Fruit fly (Drosophila melanogaster) whole organism, embryonic: Measurements from ENCODE around the gene Mgat4a.

Experiments
- Ada2b ChIP-seq: fragments of 200-800 bp; sonication (Bioruptor generic); IDR thresholded peaks from 2 replicates; pipeline ENCODE4 v1.3.6; 2022; ENCODE audit warnings: missing biosample characterization, missing genetic modification characterization
- CG10274 ChIP-seq: fragments of 200-800 bp; sonication (Bioruptor generic); optimal IDR thresholded peaks from 3 replicates; lab custom pipeline; 2017; ENCODE audit warnings: missing biosample characterization, mild to moderate bottlenecking, missing genetic modification characterization
- CG12071 ChIP-seq: fragments of 200-800 bp; sonication (Bioruptor generic); optimal IDR thresholded peaks from 3 replicates; lab custom pipeline; 2018; ENCODE audit warnings: missing biosample characterization, mild to moderate bottlenecking, missing genetic modification characterization
- CG1233 ChIP-seq: fragments of 200-800 bp; sonication (Bioruptor generic); optimal IDR thresholded peaks from 4 replicates; lab custom pipeline; 2018; ENCODE audit warnings: missing biosample characterization, mild to moderate bottlenecking, missing genetic modification characterization
- CG12769 ChIP-seq: fragments of 200-800 bp; sonication (Bioruptor generic); optimal IDR thresholded peaks from 2 replicates; lab custom pipeline; 2019; ENCODE audit warnings: missing biosample characterization, mild to moderate bottlenecking, missing genetic modification characterization, moderate library complexity
- CG14667 ChIP-seq: fragments of 200-800 bp; sonication (Bioruptor generic); IDR thresholded peaks from 2 replicates; pipeline ENCODE4 v1.3.6; 2022; ENCODE audit warnings: missing biosample characterization, missing genetic modification characterization
- CG14965 ChIP-seq: fragments of 200-800 bp; sonication (Bioruptor generic); optimal IDR thresholded peaks from 2 replicates; lab custom pipeline; 2016; ENCODE audit warnings: missing biosample characterization, missing genetic modification characterization, borderline replicate concordance
- CG16779 ChIP-seq: fragments of 200-800 bp; sonication (Bioruptor generic); IDR thresholded peaks from 2 replicates; pipeline ENCODE4 v1.3.6; 2022; ENCODE audit warnings: missing biosample characterization, missing genetic modification characterization
- CG2202 ChIP-seq: fragments of 200-800 bp; sonication (Bioruptor generic); optimal IDR thresholded peaks from 2 replicates; lab custom pipeline; 2018; ENCODE audit warnings: missing biosample characterization, mild to moderate bottlenecking, missing genetic modification characterization
- CG2875 ChIP-seq: fragments of 200-800 bp; sonication (Bioruptor generic); optimal IDR thresholded peaks from 2 replicates; lab custom pipeline; 2017; ENCODE audit warnings: missing biosample characterization, mild to moderate bottlenecking, missing genetic modification characterization, missing genetic modification reagents
- CG3065 ChIP-seq: fragments of 200-800 bp; sonication (Bioruptor generic); optimal IDR thresholded peaks from 2 replicates; lab custom pipeline; 2016; ENCODE audit warnings: missing biosample characterization, missing genetic modification characterization
- CG34422 ChIP-seq: fragments of 200-800 bp; sonication (Bioruptor generic); IDR thresholded peaks from 3 replicates; pipeline ENCODE4 v1.3.6; 2022; ENCODE audit warnings: missing biosample characterization, missing genetic modification characterization
- CG3726 ChIP-seq: fragments of 200-800 bp; sonication (Bioruptor generic); IDR thresholded peaks from 3 replicates; pipeline ENCODE4, ENCODE4 v1.3.6; 2022; ENCODE audit warnings: missing biosample characterization, missing genetic modification characterization
- CG4820 ChIP-seq: fragments of 200-800 bp; sonication (Bioruptor generic); optimal IDR thresholded peaks from 3 replicates; lab custom pipeline; 2016; ENCODE audit warnings: missing biosample characterization, missing genetic modification characterization
- CG6765 ChIP-seq: fragments of 200-800 bp; sonication (Bioruptor generic); optimal IDR thresholded peaks from 3 replicates; lab custom pipeline; 2017; ENCODE audit warnings: missing biosample characterization, mild to moderate bottlenecking, missing genetic modification characterization
- CG7786 ChIP-seq: fragments of 200-800 bp; sonication (Bioruptor generic); optimal IDR thresholded peaks from 2 replicates; lab custom pipeline; 2016; ENCODE audit warnings: missing biosample characterization, missing genetic modification characterization
- CG7928 ChIP-seq: fragments of 200-800 bp; sonication (Bioruptor generic); optimal IDR thresholded peaks from 2 replicates; lab custom pipeline; 2017; ENCODE audit warnings: missing biosample characterization, mild to moderate bottlenecking, missing genetic modification characterization
- CG8281 ChIP-seq: fragments of 200-800 bp; sonication (Bioruptor generic); optimal IDR thresholded peaks from 2 replicates; lab custom pipeline; 2018; ENCODE audit warnings: missing biosample characterization, mild to moderate bottlenecking, missing genetic modification characterization, moderate library complexity
- CG9727 ChIP-seq: fragments of 200-800 bp; sonication (Bioruptor generic); optimal IDR thresholded peaks from 3 replicates; lab custom pipeline; 2017; ENCODE audit warnings: missing biosample characterization, mild to moderate bottlenecking, missing genetic modification characterization
- CG9797 ChIP-seq: fragments of 200-800 bp; sonication (Bioruptor generic); optimal IDR thresholded peaks from 3 replicates; lab custom pipeline; 2018; ENCODE audit warnings: missing biosample characterization, mild to moderate bottlenecking, missing genetic modification characterization
- D ChIP-seq, 2 experiments: fragments of 200-800 bp in 1 of 2; fragments of >200 bp in 1 of 2; sonication (Bioruptor generic) in 1 of 2; optimal IDR thresholded peaks; 2 replicates in 1 of 2; 3 replicates in 1 of 2; lab custom pipeline; 2017; ENCODE audit warnings: mild to moderate bottlenecking in 1 of 2, missing biosample characterization in 1 of 2, missing genetic modification characterization in 1 of 2, missing genetic modification reagents in 1 of 2
- Dek ChIP-seq: fragments of 200-800 bp; sonication (Bioruptor generic); optimal IDR thresholded peaks from 3 replicates; lab custom pipeline; 2019; ENCODE audit warnings: missing biosample characterization, mild to moderate bottlenecking, missing genetic modification characterization, moderate library complexity
- Dfd ChIP-seq, 2 experiments: fragments of >200 bp; optimal IDR thresholded peaks; 2 replicates each; lab custom pipeline; 2017; ENCODE audit warnings: missing biosample characterization in 2 of 2, missing genetic modification characterization in 2 of 2
- Drgx ChIP-seq: fragments of 200-800 bp; sonication (Bioruptor generic); IDR thresholded peaks from 2 replicates; pipeline ENCODE4 v1.3.6; 2022; ENCODE audit warnings: missing biosample characterization, missing genetic modification characterization
- Hmx ChIP-seq: fragments of 200-800 bp; sonication (Bioruptor generic); optimal IDR thresholded peaks from 2 replicates; lab custom pipeline; 2016; ENCODE audit warnings: missing biosample characterization, missing genetic modification characterization
- Meics ChIP-seq: fragments of 200-800 bp; sonication (Bioruptor generic); optimal IDR thresholded peaks from 2 replicates; lab custom pipeline; 2017; ENCODE audit warnings: missing biosample characterization, mild to moderate bottlenecking, missing genetic modification characterization
- Optix ChIP-seq: fragments of 200-800 bp; sonication (Bioruptor generic); IDR thresholded peaks from 3 replicates; pipeline ENCODE4 v1.3.6; 2022; ENCODE audit warnings: missing biosample characterization, missing genetic modification characterization
- Stat92E ChIP-seq, 3 experiments: fragments of >200 bp in 2 of 3; fragments of 200-800 bp in 1 of 3; sonication (Bioruptor generic) in 1 of 3; optimal IDR thresholded peaks; 2 replicates each; lab custom pipeline; 2017 to 2019; ENCODE audit warnings: missing biosample characterization in 3 of 3, missing genetic modification characterization in 3 of 3, mild to moderate bottlenecking in 1 of 3, moderate library complexity in 1 of 3
- Trl ChIP-seq, 3 experiments: fragments of >200 bp in 2 of 3; fragments of 200-800 bp in 1 of 3; sonication (Bioruptor generic) in 1 of 3; optimal IDR thresholded peaks; 2 replicates in 1 of 3; 3 replicates in 2 of 3; lab custom pipeline; 2016 to 2017; ENCODE audit warnings: missing biosample characterization in 1 of 3, missing genetic modification characterization in 1 of 3
- aop ChIP-seq: fragments of 200-800 bp; sonication (Bioruptor generic); IDR thresholded peaks from 2 replicates; pipeline ENCODE4 v1.3.6; 2022; ENCODE audit warnings: missing biosample characterization, missing genetic modification characterization
- bab2 ChIP-seq: fragments of 200-800 bp; sonication (Bioruptor generic); optimal IDR thresholded peaks from 2 replicates; lab custom pipeline; 2016; ENCODE audit warnings: missing biosample characterization, missing genetic modification characterization
- btn ChIP-seq: fragments of 200-800 bp; sonication (Bioruptor generic); optimal IDR thresholded peaks from 2 replicates; lab custom pipeline; 2016; ENCODE audit warnings: missing biosample characterization, missing genetic modification characterization
- cato ChIP-seq: fragments of 200-800 bp; sonication (Bioruptor generic); optimal IDR thresholded peaks from 2 replicates; lab custom pipeline; 2016; ENCODE audit warnings: missing biosample characterization, missing genetic modification characterization, borderline replicate concordance
- chinmo ChIP-seq: fragments of 200-800 bp; sonication (Bioruptor generic); IDR thresholded peaks from 4 replicates; pipeline ENCODE4 v1.3.6; 2022; ENCODE audit warnings: missing biosample characterization, missing genetic modification characterization; ENCODE audit not compliant: partially characterized antibody
- crc ChIP-seq: fragments of 200-800 bp; sonication (Bioruptor generic); optimal IDR thresholded peaks from 2 replicates; lab custom pipeline; 2016; ENCODE audit warnings: missing biosample characterization, missing genetic modification characterization
- crp ChIP-seq, 2 experiments: fragments of 200-800 bp; sonication (Bioruptor generic); optimal IDR thresholded peaks; 2 replicates in 1 of 2; 3 replicates in 1 of 2; lab custom pipeline; 2017; ENCODE audit warnings: missing biosample characterization in 2 of 2, missing genetic modification characterization in 2 of 2, mild to moderate bottlenecking in 1 of 2, moderate library complexity in 1 of 2
- danr ChIP-seq: fragments of 200-800 bp; sonication (Bioruptor generic); IDR thresholded peaks from 2 replicates; pipeline ENCODE4 v1.3.6; 2022; ENCODE audit warnings: missing biosample characterization, missing genetic modification characterization
- fd96Cb ChIP-seq: fragments of 200-800 bp; sonication (Bioruptor generic); optimal IDR thresholded peaks from 2 replicates; lab custom pipeline; 2018; ENCODE audit warnings: missing biosample characterization, mild to moderate bottlenecking, missing genetic modification characterization, moderate library complexity
- fru ChIP-seq: fragments of >200 bp; optimal IDR thresholded peaks from 2 replicates; lab custom pipeline; 2017
- ken ChIP-seq: fragments of 200-800 bp; sonication (Bioruptor generic); IDR thresholded peaks from 3 replicates; pipeline ENCODE4 v1.3.6; 2022; ENCODE audit warnings: missing biosample characterization, missing genetic modification characterization
- maf-S ChIP-seq: fragments of 200-800 bp; sonication (Bioruptor generic); optimal IDR thresholded peaks from 2 replicates; lab custom pipeline; 2016; ENCODE audit warnings: missing biosample characterization, missing genetic modification characterization
- mld ChIP-seq: fragments of 200-800 bp; sonication (Bioruptor generic); IDR thresholded peaks from 3 replicates; pipeline ENCODE4 v1.3.6; 2022; ENCODE audit warnings: missing biosample characterization, missing genetic modification characterization; ENCODE audit not compliant: partially characterized antibody
- nerfin-1 ChIP-seq: fragments of 200-800 bp; sonication (Bioruptor generic); optimal IDR thresholded peaks from 3 replicates; lab custom pipeline; 2019; ENCODE audit warnings: missing biosample characterization, mild to moderate bottlenecking, missing genetic modification characterization, moderate library complexity
- pnt ChIP-seq: fragments of 200-800 bp; sonication (Bioruptor generic); optimal IDR thresholded peaks from 3 replicates; lab custom pipeline; 2016; ENCODE audit warnings: missing biosample characterization, missing genetic modification characterization
- row ChIP-seq: fragments of 200-800 bp; sonication (Bioruptor generic); IDR thresholded peaks from 3 replicates; pipeline ENCODE4 v1.3.6; 2022; ENCODE audit warnings: missing biosample characterization, missing genetic modification characterization
- sens ChIP-seq: fragments of 200-800 bp; sonication (Bioruptor generic); peaks from one replicate; lab custom pipeline; 2016; ENCODE audit warnings: missing biosample characterization, missing genetic modification characterization
- seq ChIP-seq: fragments of 200-800 bp; sonication (Bioruptor generic); IDR thresholded peaks from 2 replicates; pipeline ENCODE4 v1.3.6; 2022; ENCODE audit warnings: missing biosample characterization, missing genetic modification characterization
- tio ChIP-seq: fragments of 200-800 bp; sonication (Bioruptor generic); optimal IDR thresholded peaks from 2 replicates; lab custom pipeline; 2017; ENCODE audit warnings: missing biosample characterization, missing genetic modification characterization, inconsistent platforms
- tup ChIP-seq: fragments of 200-800 bp; sonication (Bioruptor generic); optimal IDR thresholded peaks from 2 replicates; lab custom pipeline; 2016; ENCODE audit warnings: missing biosample characterization, mild to moderate bottlenecking, missing genetic modification characterization, moderate library complexity
- twi ChIP-seq: fragments of 200-800 bp; optimal IDR thresholded peaks from 2 replicates; lab custom pipeline; 2019; ENCODE audit warnings: missing biosample characterization, mild to moderate bottlenecking, missing genetic modification characterization, moderate library complexity

The Mgat4a gene

dm6 chr3L:14804724-14805221, 42.9 kb downstream of the Mgat4a start, which contains the start of gene CG17839 (continued):
- no peak for TF ChIP-seq CG16779
- TF ChIP-seq tup (GFP tag; lab: Kevin White, UChicago): no peak
- TF ChIP-seq fd96Cb: no peak
- no peak for TF ChIP-seq btn
- no peak for TF ChIP-seq CG3726
- no peak for TF ChIP-seq CG1233 (GFP tag; lab: Kevin White, UChicago)
- peak in 1 of 2 experiments; percentile 82 for TF ChIP-seq crp (GFP tag; optimal IDR thresholded peaks at IDR 0.05; lab: Kevin White, UChicago)
- no peak for TF ChIP-seq Trl (optimal IDR thresholded peaks at IDR 0.05; lab: Kevin White, UChicago)
- TF ChIP-seq Trl (GFP tag; optimal IDR thresholded peaks at IDR 0.05; lab: Kevin White, UChicago): no peak
- TF ChIP-seq seq (GFP tag; lab: Robert Waterston, UW): no peak
- TF ChIP-seq CG3065 (GFP tag; lab: Kevin White, UChicago): no peak
- no peak for TF ChIP-seq Dfd (GFP tag; optimal IDR thresholded peaks at IDR 0.05; lab: Kevin White, UChicago)
- no peak for TF ChIP-seq CG9797 (GFP tag; lab: Kevin White, UChicago)
- no peak for TF ChIP-seq CG8281 (tag; lab: Kevin White, UChicago)
- TF ChIP-seq CG14965 (GFP tag; lab: Kevin White, UChicago): no peak
- TF ChIP-seq Stat92E (GFP tag; optimal IDR thresholded peaks at IDR 0.05; lab: Kevin White, UChicago): no peak
- no peak for TF ChIP-seq CG14667 (GFP tag; lab: Robert Waterston, UW)
- TF ChIP-seq nerfin-1 (tag; lab: Kevin White, UChicago): no peak
- peak; percentile 74 for TF ChIP-seq CG12769 (tag; lab: Kevin White, UChicago)
- no peak for TF ChIP-seq twi (tag; lab: Kevin White, UChicago)
- TF ChIP-seq Ada2b (GFP tag; lab: Robert Waterston, UW): no peak
- no peak for TF ChIP-seq CG2202 (tag; lab: Kevin White, UChicago)
- peak; percentile 62 for TF ChIP-seq CG6765 (GFP tag; lab: Kevin White, UChicago)
- no peak for TF ChIP-seq Drgx (GFP tag; lab: Robert Waterston, UW)
- TF ChIP-seq CG2875 (GFP tag; lab: Kevin White, UChicago): no peak
- no peak for TF ChIP-seq crc (GFP tag; lab: Kevin White, UChicago)
- TF ChIP-seq pnt (GFP tag; lab: Kevin White, UChicago): no peak
- no peak for TF ChIP-seq CG4820 (GFP tag; lab: Kevin White, UChicago)
- TF ChIP-seq maf-S: no peak
- no peak for TF ChIP-seq danr (GFP tag; lab: Robert Waterston, UW)
- TF ChIP-seq mld: no peak
- no peak for TF ChIP-seq cato (GFP tag; lab: Kevin White, UChicago)
- TF ChIP-seq Meics (GFP tag; lab: Kevin White, UChicago): peak; percentile 33
- TF ChIP-seq CG7786 (GFP tag; lab: Kevin White, UChicago): no peak
- TF ChIP-seq Hmx (GFP tag; lab: Kevin White, UChicago): no peak
- TF ChIP-seq D (optimal IDR thresholded peaks at IDR 0.05; lab: Kevin White, UChicago): no peak
- TF ChIP-seq D (GFP tag; optimal IDR thresholded peaks at IDR 0.05; lab: Kevin White, UChicago): no peak
- peak; percentile 92; the same call in 1 of the 3 replicates for TF ChIP-seq CG34422 (GFP tag; lab: Robert Waterston, UW)
- no peak for TF ChIP-seq CG7928 (GFP tag; lab: Kevin White, UChicago)
- TF ChIP-seq CG12071 (GFP tag; lab: Kevin White, UChicago): peak; percentile 39
- peak; percentile 67 for TF ChIP-seq sens (GFP tag; lab: Kevin White, UChicago)
- TF ChIP-seq Dek (tag; lab: Kevin White, UChicago): peak; percentile 10
- no peak for TF ChIP-seq aop (GFP tag; lab: Robert Waterston, UW)
- TF ChIP-seq row (GFP tag; lab: Robert Waterston, UW): no peak
- TF ChIP-seq tio (GFP tag; lab: Kevin White, UChicago): no peak
- no peak for TF ChIP-seq ken (GFP tag; lab: Robert Waterston, UW)
- TF ChIP-seq Optix: no peak
- TF ChIP-seq fru (lab: Kevin White, UChicago): no peak
- TF ChIP-seq chinmo (GFP tag; lab: Robert Waterston, UW): peak; percentile 96; the same call in 3 of the 4 replicates
- no peak for TF ChIP-seq CG10274 (GFP tag; lab: Kevin White, UChicago)
- no peak for TF ChIP-seq bab2 (GFP tag; lab: Kevin White, UChicago)
- no peak for TF ChIP-seq CG9727 (GFP tag; lab: Kevin White, UChicago)
